Worm (Caenorhabditis elegans) whole organism, midembryonic: ENCODE results near the gene F54B11.9.
A peak's percentile ranks its signal among the peaks of the same experiment; 100 is the strongest.

Experiments used
- T22C8.4 ChIP-seq: fragments of 200-800 bp; sonication (Bioruptor generic); IDR thresholded peaks from 2 replicates; pipeline ENCODE4 v1.3.6; 2022; ENCODE audit warnings: missing genetic modification characterization, missing compliant biosample characterization
- cog-1 ChIP-seq: sonication (generic microtip); optimal IDR thresholded peaks from 2 replicates; lab custom pipeline; 2016; ENCODE audit warnings: missing genetic modification characterization, missing compliant biosample characterization
- flt-1 ChIP-seq: fragments of 200-800 bp; sonication (Bioruptor generic); IDR thresholded peaks from 2 replicates; pipeline ENCODE4 v1.3.6; 2022; ENCODE audit warnings: missing genetic modification characterization, missing compliant biosample characterization
- klf-2 ChIP-seq: fragments of 200-800 bp; sonication (Bioruptor generic); conservative IDR thresholded peaks from 2 replicates; pipeline ENCODE4 v1.3.6; 2022; ENCODE audit warnings: missing genetic modification reagents, missing genetic modification characterization, missing compliant biosample characterization
- med-1 ChIP-seq: sonication (generic microtip); optimal IDR thresholded peaks from 2 replicates; lab custom pipeline; 2017; ENCODE audit warnings: missing genetic modification characterization, mild to moderate bottlenecking, missing compliant biosample characterization, antibody characterized with exemption, missing genetic modification reagents; ENCODE audit not compliant: insufficient read depth
- ref-1 ChIP-seq: fragments of 200-800 bp; sonication (Bioruptor generic); conservative IDR thresholded peaks from 2 replicates; pipeline ENCODE4 v1.3.6; 2022; ENCODE audit warnings: missing genetic modification reagents, missing genetic modification characterization, missing compliant biosample characterization
- tab-1 ChIP-seq: fragments of 200-800 bp; sonication (Bioruptor generic); IDR thresholded peaks from 2 replicates; pipeline ENCODE4 v1.3.6; 2022; ENCODE audit warnings: missing genetic modification characterization, missing compliant biosample characterization
- ztf-23 ChIP-seq: fragments of 200-800 bp; sonication (Bioruptor generic); IDR thresholded peaks from 2 replicates; pipeline ENCODE4 v1.3.6; 2022; ENCODE audit warnings: missing genetic modification reagents, missing genetic modification characterization, missing compliant biosample characterization
- ztf-29 ChIP-seq: fragments of 200-800 bp; sonication (Bioruptor generic); IDR thresholded peaks from 2 replicates; pipeline ENCODE4 v1.3.6; 2022; ENCODE audit warnings: missing genetic modification reagents, missing genetic modification characterization, missing compliant biosample characterization

The F54B11.9 gene

ce11 chrX:13653573-13653972 lies 48.2 kb downstream of the F54B11.9 start:
- TF ChIP-seq cog-1, result no peak
- peak; percentile 66; the same call in 1 of the 2 replicates for TF ChIP-seq ztf-23 (GFP tag; lab: Robert Waterston, UW)
- TF ChIP-seq ztf-29 (GFP tag; lab: Robert Waterston, UW), result 0 out of 2 replicates have a peak, but pooled peaks have one; percentile 34
- TF ChIP-seq ref-1, result peak; percentile 60; the same call in 1 of the 2 replicates
- no peak for TF ChIP-seq T22C8.4
- peak; percentile 88 for TF ChIP-seq flt-1
- no peak for TF ChIP-seq med-1 (GFP tag; lab: Kevin White, UChicago)
- peak; percentile 78 for TF ChIP-seq tab-1 (GFP tag; lab: Robert Waterston, UW)
- TF ChIP-seq klf-2 (GFP tag; lab: Robert Waterston, UW), result peak; percentile 42; the same call in 1 of the 2 replicates

DNA sequence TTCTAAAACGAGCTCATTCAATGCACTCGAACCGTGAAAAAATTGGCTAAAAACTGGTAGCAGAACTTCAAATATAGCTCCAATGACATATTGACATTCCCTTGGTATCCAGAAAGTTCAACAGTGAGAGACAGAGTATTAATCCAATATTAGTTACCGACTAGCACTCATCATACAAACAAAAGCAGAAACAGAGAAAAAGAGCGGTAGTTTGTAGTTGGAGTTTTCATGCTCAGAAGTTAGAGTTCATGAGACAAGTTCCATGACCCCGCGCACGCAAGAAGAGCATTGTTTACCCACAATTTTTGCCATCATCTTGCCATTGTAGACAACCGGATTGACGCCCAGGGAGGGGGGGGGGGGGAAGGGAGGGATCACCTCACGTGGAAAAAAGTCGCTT lies 48.9 kb downstream of the F54B11.9 start:
- TF ChIP-seq ref-1, result no peak
- no peak for TF ChIP-seq ztf-23 (GFP tag; lab: Robert Waterston, UW)
- no peak for TF ChIP-seq T22C8.4
- no peak for TF ChIP-seq med-1 (GFP tag; lab: Kevin White, UChicago)
- TF ChIP-seq klf-2 (GFP tag; lab: Robert Waterston, UW), result no peak
- no peak for TF ChIP-seq ztf-29 (GFP tag; lab: Robert Waterston, UW)
- TF ChIP-seq tab-1 (GFP tag; lab: Robert Waterston, UW), result no peak

- TF ChIP-seq klf-2 (GFP tag; lab: Robert Waterston, UW), result no peak
- TF ChIP-seq ref-1, result no peak
- TF ChIP-seq tab-1 (GFP tag; lab: Robert Waterston, UW), result no peak
- no peak for TF ChIP-seq flt-1
- TF ChIP-seq med-1 (GFP tag; lab: Kevin White, UChicago), result no peak
- TF ChIP-seq cog-1, result no peak
- no peak for TF ChIP-seq ztf-29 (GFP tag; lab: Robert Waterston, UW)
- no peak for TF ChIP-seq T22C8.4
- TF ChIP-seq ztf-23 (GFP tag; lab: Robert Waterston, UW), result no peak
Observed at ce11 chrX:13655769-13656168, 50.4 kb downstream of the F54B11.9 start.
